Worm (Caenorhabditis elegans): ENCODE measurements around the gene irld-8.

irld-8 gene

ce11 chrIV:8103196-8103595, 12.4 kb upstream of the irld-8 start:
- TF ChIP-seq nhr-232 (tag; optimal IDR thresholded peaks at IDR 0.05) (no peak), unc-55 (GFP tag; optimal IDR thresholded peaks at IDR 0.05) (peak; percentile 28), tbx-2 (tag; optimal IDR thresholded peaks at IDR 0.05) (no peak), K09A11.1 (tag; optimal IDR thresholded peaks at IDR 0.05; ENCODE audit: insufficient read depth) (no peak), dmd-4 (tag; optimal IDR thresholded peaks at IDR 0.05; ENCODE audit: borderline replicate concordance) (no peak), hlh-6 (tag; optimal IDR thresholded peaks at IDR 0.05) (no peak)

- no peak for TF ChIP-seq fkh-6 (tag; optimal IDR thresholded peaks at IDR 0.05)
- no peak for TF ChIP-seq pax-1 (tag; optimal IDR thresholded peaks at IDR 0.05)
- TF ChIP-seq nfya-1 (tag; optimal IDR thresholded peaks at IDR 0.05) = no peak
- no peak for TF ChIP-seq ceh-18 (tag; optimal IDR thresholded peaks at IDR 0.05)
- TF ChIP-seq K09A11.1 (tag; optimal IDR thresholded peaks at IDR 0.05; ENCODE audit: insufficient read depth) = no peak
- no peak for TF ChIP-seq hlh-8 (tag; optimal IDR thresholded peaks at IDR 0.05)
- TF ChIP-seq tbx-7 (tag; optimal IDR thresholded peaks at IDR 0.05) = no peak
- TF ChIP-seq pros-1 (tag; optimal IDR thresholded peaks at IDR 0.05) = no peak
- no peak for TF ChIP-seq unc-3 (GFP tag; conservative IDR thresholded peaks at IDR 0.05)
- TF ChIP-seq unc-3 (tag; optimal IDR thresholded peaks at IDR 0.05) = no peak
Observed at ce11 chrIV:8105083-8105482, 10.5 kb upstream of the irld-8 start.

- no peak for TF ChIP-seq ceh-19 (GFP tag; optimal IDR thresholded peaks at IDR 0.05)
- no peak for TF ChIP-seq ttx-3 (tag; optimal IDR thresholded peaks at IDR 0.05)
Observed at ce11 chrIV:8107502-8107901, 8.1 kb upstream of the irld-8 start, which contains the start of gene rabs-5. rabs-5 (minus strand) TSS chrIV:8107602.

- TF ChIP-seq lim-6 (tag; optimal IDR thresholded peaks at IDR 0.05) = no peak
- peak; percentile 11 for TF ChIP-seq ceh-14 (tag; optimal IDR thresholded peaks at IDR 0.05)
- no peak for TF ChIP-seq ceh-18 (tag; optimal IDR thresholded peaks at IDR 0.05)
- no peak for TF ChIP-seq Y22D7AL.16 (tag; optimal IDR thresholded peaks at IDR 0.05)
- TF ChIP-seq ahr-1 (tag; optimal IDR thresholded peaks at IDR 0.05) = no peak
- no peak for TF ChIP-seq pat-9 (tag; optimal IDR thresholded peaks at IDR 0.05)
- no peak for TF ChIP-seq K02D7.2 (tag; optimal IDR thresholded peaks at IDR 0.05)
- TF ChIP-seq pros-1 (tag; optimal IDR thresholded peaks at IDR 0.05) = no peak
- TF ChIP-seq ref-2 (tag; optimal IDR thresholded peaks at IDR 0.05) = no peak
- no peak for TF ChIP-seq ceh-45 (GFP tag; IDR thresholded peaks at IDR 0.05)
- TF ChIP-seq ceh-19 (GFP tag; optimal IDR thresholded peaks at IDR 0.05) = peak; percentile 14
- no peak for TF ChIP-seq hlh-15 (tag; optimal IDR thresholded peaks at IDR 0.05)
- TF ChIP-seq ceh-22 (tag; optimal IDR thresholded peaks at IDR 0.05) = no peak
- no peak for TF ChIP-seq gmeb-2 (tag; optimal IDR thresholded peaks at IDR 0.05)
- TF ChIP-seq ceh-31 (tag; optimal IDR thresholded peaks at IDR 0.05) = peak; percentile 18
- TF ChIP-seq ceh-48 (tag; optimal IDR thresholded peaks at IDR 0.05) = peak; percentile 25
- no peak for TF ChIP-seq nhr-232 (tag; optimal IDR thresholded peaks at IDR 0.05)
- no peak for TF ChIP-seq ceh-24 (tag; optimal IDR thresholded peaks at IDR 0.05)
- peak; percentile 9 for TF ChIP-seq nfya-1 (tag; optimal IDR thresholded peaks at IDR 0.05)
- TF ChIP-seq sdc-2 (tag; optimal IDR thresholded peaks at IDR 0.05) = no peak
- no peak for TF ChIP-seq fax-1 (tag; optimal IDR thresholded peaks at IDR 0.05)
- TF ChIP-seq ttx-3 (tag; optimal IDR thresholded peaks at IDR 0.05) = no peak
Observed at ce11 chrIV:8112187-8112586, 3.4 kb upstream of the irld-8 start, which contains the start of gene Y42H9AR.4. Y42H9AR.4 (minus strand) TSS chrIV:8112218.

ce11 chrIV:8112646-8113045, 2.9 kb upstream of the irld-8 start:
- no peak for TF ChIP-seq ceh-48 (tag; optimal IDR thresholded peaks at IDR 0.05)
- no peak for TF ChIP-seq madf-2 (tag; optimal IDR thresholded peaks at IDR 0.05)
- TF ChIP-seq nfya-1 (tag; optimal IDR thresholded peaks at IDR 0.05) = no peak
- no peak for TF ChIP-seq ceh-22 (tag; optimal IDR thresholded peaks at IDR 0.05)
- TF ChIP-seq tbx-7 (tag; optimal IDR thresholded peaks at IDR 0.05) = no peak
- TF ChIP-seq dmd-4 (tag; optimal IDR thresholded peaks at IDR 0.05; ENCODE audit: borderline replicate concordance) = no peak
- no peak for TF ChIP-seq dve-1 (tag; optimal IDR thresholded peaks at IDR 0.05)
- no peak for TF ChIP-seq hlh-30 (tag; optimal IDR thresholded peaks at IDR 0.05; ENCODE audit: insufficient read depth)
- TF ChIP-seq elt-2 (tag; optimal IDR thresholded peaks at IDR 0.05) = no peak
- no peak for TF ChIP-seq pha-2 (tag; optimal IDR thresholded peaks at IDR 0.05)
- no peak for TF ChIP-seq K09A11.1 (tag; optimal IDR thresholded peaks at IDR 0.05; ENCODE audit: insufficient read depth)
- no peak for TF ChIP-seq ceh-34 (tag; optimal IDR thresholded peaks at IDR 0.05)
- TF ChIP-seq pha-4 (tag; optimal IDR thresholded peaks at IDR 0.05) = no peak
- TF ChIP-seq hlh-13 (GFP tag; optimal IDR thresholded peaks at IDR 0.05) = no peak
- no peak for TF ChIP-seq eyg-1 (tag; optimal IDR thresholded peaks at IDR 0.05)
- no peak for TF ChIP-seq ama-1 (optimal IDR thresholded peaks at IDR 0.05)
- TF ChIP-seq ceh-31 (tag; optimal IDR thresholded peaks at IDR 0.05) = no peak

All from whole organism, late embryonic.